Worm (Caenorhabditis elegans) whole organism, L1 larva: Measurements from ENCODE around the gene ZK688.9.

Experiments
- ama-1 ChIP-seq: fragments of 150-350 bp; optimal IDR thresholded peaks from 2 replicates; lab custom pipeline; 2014
- ceh-82 ChIP-seq, 3 experiments: fragments of 150-350 bp in 1 of 3; sonication (generic microtip) in 2 of 3; optimal IDR thresholded peaks; 2 replicates each; lab custom pipeline; 2014 to 2017; ENCODE audit warnings: missing biosample characterization in 3 of 3, missing genetic modification characterization in 3 of 3
- fkh-8 ChIP-seq: sonication (generic microtip); optimal IDR thresholded peaks from 2 replicates; lab custom pipeline; 2016; ENCODE audit warnings: mild to moderate bottlenecking, missing genetic modification characterization, missing compliant biosample characterization
- lin-35 ChIP-seq, 2 experiments: fragments of 150-350 bp; optimal IDR thresholded peaks; 2 replicates each; lab custom pipeline; 2014; ENCODE audit warnings: missing biosample characterization in 2 of 2, missing genetic modification characterization in 2 of 2, missing genetic modification reagents in 2 of 2
- mep-1 ChIP-seq: fragments of 150-350 bp; optimal IDR thresholded peaks from 2 replicates; lab custom pipeline; 2014; ENCODE audit warnings: missing biosample characterization, missing genetic modification characterization
- nhr-19 ChIP-seq: fragments of 200-800 bp; sonication (Bioruptor generic); conservative IDR thresholded peaks from 2 replicates; pipeline ENCODE4 v1.3.6; 2022; ENCODE audit warnings: missing genetic modification characterization, missing compliant biosample characterization
- nhr-28 ChIP-seq: fragments of 150-350 bp; optimal IDR thresholded peaks from 2 replicates; lab custom pipeline; 2014; ENCODE audit warnings: missing biosample characterization, missing genetic modification characterization
- nhr-76 ChIP-seq: sonication (generic microtip); optimal IDR thresholded peaks from 2 replicates; lab custom pipeline; 2017; ENCODE audit warnings: missing biosample characterization, missing genetic modification characterization
- pqm-1 ChIP-seq: sonication (generic microtip); optimal IDR thresholded peaks from 3 replicates; lab custom pipeline; 2017; ENCODE audit warnings: missing biosample characterization, missing genetic modification characterization
- tlp-1 ChIP-seq: fragments of 150-350 bp; optimal IDR thresholded peaks from 2 replicates; lab custom pipeline; 2014; ENCODE audit warnings: missing biosample characterization, missing genetic modification characterization
- vab-15 ChIP-seq: sonication (generic microtip); optimal IDR thresholded peaks from 2 replicates; lab custom pipeline; 2017; ENCODE audit warnings: missing genotype, mild to moderate bottlenecking, missing genetic modification characterization, missing compliant biosample characterization
- zip-4 ChIP-seq: fragments of 200-800 bp; sonication (Bioruptor generic); optimal IDR thresholded peaks from 2 replicates; lab custom pipeline; 2018; ENCODE audit warnings: mild to moderate bottlenecking, missing genetic modification characterization, moderate library complexity, missing compliant biosample characterization

ce11 chrIII:7897733-7898132 lies 14.9 kb upstream of the ZK688.9 start:
- TF ChIP-seq pqm-1 (tag; lab: Kevin White, UChicago) (no peak), zip-4 (GFP tag; lab: Kevin White, UChicago) (no peak), vab-15 (tag; lab: Kevin White, UChicago) (no peak), ama-1 (lab: Kevin White, UChicago) (no peak), ceh-82 (tag; optimal IDR thresholded peaks at IDR 0.05; lab: Kevin White, UChicago) (no peak), tlp-1 (no peak), nhr-76 (tag; lab: Kevin White, UChicago) (no peak), fkh-8 (tag; lab: Kevin White, UChicago) (no peak), mep-1 (tag; lab: Kevin White, UChicago) (no peak), nhr-19 (GFP tag; lab: Robert Waterston, UW) (peak; percentile 80), lin-35 (GFP tag; optimal IDR thresholded peaks at IDR 0.05; lab: Kevin White, UChicago) (peak in 1 of 2 experiments; percentile 49), nhr-28 (tag; lab: Kevin White, UChicago) (no peak)
